Fruit fly (Drosophila melanogaster) whole organism, adult: ENCODE results near the gene Cpr65Ay.

ENCODE experiments used
- CG12768 ChIP-seq: fragments of 200-800 bp; sonication (Bioruptor generic); optimal IDR thresholded peaks from 2 replicates; lab custom pipeline; 2017; ENCODE audit warnings: missing biosample characterization, missing genetic modification characterization, mild to moderate bottlenecking, moderate library complexity, missing genetic modification reagents
- CG1620 ChIP-seq: fragments of 200-800 bp; sonication (Bioruptor generic); optimal IDR thresholded peaks from 2 replicates; lab custom pipeline; 2016; ENCODE audit warnings: missing biosample characterization, missing genetic modification characterization
- CG5204 ChIP-seq: fragments of 200-800 bp; sonication (Bioruptor generic); optimal IDR thresholded peaks from 2 replicates; lab custom pipeline; 2016; ENCODE audit warnings: missing biosample characterization, missing genetic modification characterization
- CG7045 ChIP-seq: fragments of 200-800 bp; sonication (Bioruptor generic); optimal IDR thresholded peaks from 2 replicates; lab custom pipeline; 2017; ENCODE audit warnings: missing biosample characterization, mild to moderate bottlenecking, missing genetic modification characterization
- Clk ChIP-seq: fragments of 200-800 bp; sonication (Bioruptor generic); optimal IDR thresholded peaks from 2 replicates; lab custom pipeline; 2017; ENCODE audit warnings: missing biosample characterization, missing genetic modification characterization
- Crg-1 ChIP-seq: fragments of 200-800 bp; sonication (Bioruptor generic); optimal IDR thresholded peaks from 2 replicates; lab custom pipeline; 2016; ENCODE audit warnings: missing biosample characterization, missing genetic modification characterization
- Hr96 ChIP-seq: fragments of 200-800 bp; sonication (Bioruptor generic); optimal IDR thresholded peaks from 2 replicates; lab custom pipeline; 2016; ENCODE audit warnings: missing biosample characterization, missing genetic modification characterization
- kay ChIP-seq: fragments of 200-800 bp; sonication (Bioruptor generic); peaks from one replicate; lab custom pipeline; 2016; ENCODE audit warnings: missing biosample characterization, missing genetic modification characterization, borderline replicate concordance
- ovo ChIP-seq: fragments of 200-800 bp; sonication (Bioruptor generic); optimal IDR thresholded peaks from 2 replicates; lab custom pipeline; 2016; ENCODE audit warnings: missing biosample characterization, missing genetic modification characterization
- pad ChIP-seq: fragments of 200-800 bp; sonication (Bioruptor generic); optimal IDR thresholded peaks from 3 replicates; lab custom pipeline; 2017; ENCODE audit warnings: missing biosample characterization, missing genetic modification characterization, mild to moderate bottlenecking, moderate library complexity, missing genetic modification reagents

DNA sequence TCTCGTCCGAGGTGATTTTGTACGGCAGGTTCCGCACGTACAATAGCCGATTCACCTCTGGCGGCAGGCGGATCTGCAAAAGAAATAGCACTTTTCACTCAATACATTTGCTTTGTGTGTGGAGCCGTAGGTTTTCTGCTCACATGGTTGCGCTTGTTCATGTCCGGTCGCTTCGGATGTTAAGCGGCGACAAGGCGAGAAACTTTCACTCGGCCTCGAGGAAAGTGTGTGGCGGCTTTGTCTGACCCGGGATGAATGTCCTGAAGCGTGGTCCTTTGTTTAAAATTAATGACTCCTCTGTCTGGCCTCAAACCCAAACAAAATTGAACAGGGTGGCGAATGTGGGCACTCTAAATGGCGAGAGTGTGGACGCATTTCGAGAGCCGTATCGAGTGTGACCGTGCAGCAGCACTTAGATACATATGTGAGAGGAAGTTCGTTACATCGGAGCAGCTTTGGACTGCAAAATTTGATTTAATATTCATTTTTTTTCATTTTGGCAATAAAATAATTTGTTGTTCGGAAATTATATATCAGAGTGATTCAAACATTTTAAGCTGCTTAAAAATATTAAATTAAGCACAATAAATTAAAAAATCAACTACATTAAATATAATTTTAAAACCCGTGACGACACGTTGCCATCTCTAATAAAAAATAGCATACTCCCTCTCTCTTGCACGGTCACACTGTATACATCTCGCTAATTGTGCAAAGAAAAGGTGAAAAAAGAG lies 34.6 kb upstream of the Cpr65Ay start, which contains the start of the genes Sf3b6 and Tnpo:
- peak; percentile 73 for TF ChIP-seq ovo
- TF ChIP-seq CG5204 (GFP tag; lab: Kevin White, UChicago) = peak; percentile 78
- peak; percentile 79 for TF ChIP-seq Clk
- TF ChIP-seq CG1620 = peak; percentile 84
- no peak for TF ChIP-seq kay (GFP tag; lab: Kevin White, UChicago)
- peak; percentile 74 for TF ChIP-seq Crg-1
- peak; percentile 66 for TF ChIP-seq pad (GFP tag; lab: Kevin White, UChicago)
- TF ChIP-seq CG12768 = peak; percentile 84
- TF ChIP-seq CG7045 (GFP tag; lab: Kevin White, UChicago) = peak; percentile 77
- peak; percentile 78 for TF ChIP-seq Hr96 (GFP tag; lab: Kevin White, UChicago)
